Fruit fly (Drosophila melanogaster) whole organism, adult: ENCODE results near the gene CG17855.

Experiments
- CG11617 ChIP-seq: fragments of 200-800 bp; sonication (Bioruptor generic); optimal IDR thresholded peaks from 2 replicates; lab custom pipeline; 2017; ENCODE audit warnings: mild to moderate bottlenecking, missing biosample characterization, missing genetic modification reagents, missing genetic modification characterization
- CG12768 ChIP-seq: fragments of 200-800 bp; sonication (Bioruptor generic); optimal IDR thresholded peaks from 2 replicates; lab custom pipeline; 2017; ENCODE audit warnings: missing biosample characterization, missing genetic modification characterization, mild to moderate bottlenecking, moderate library complexity, missing genetic modification reagents
- CG14711 ChIP-seq: fragments of 200-800 bp; sonication (Bioruptor generic); optimal IDR thresholded peaks from 2 replicates; lab custom pipeline; 2018; ENCODE audit warnings: missing biosample characterization, mild to moderate bottlenecking, missing genetic modification characterization, moderate library complexity
- CG1620 ChIP-seq: fragments of 200-800 bp; sonication (Bioruptor generic); optimal IDR thresholded peaks from 2 replicates; lab custom pipeline; 2016; ENCODE audit warnings: missing biosample characterization, missing genetic modification characterization
- CG33017 ChIP-seq: fragments of 200-800 bp; sonication (Bioruptor generic); optimal IDR thresholded peaks from 2 replicates; lab custom pipeline; 2018; ENCODE audit warnings: missing biosample characterization, mild to moderate bottlenecking, missing genetic modification characterization, moderate library complexity
- CG5204 ChIP-seq: fragments of 200-800 bp; sonication (Bioruptor generic); optimal IDR thresholded peaks from 2 replicates; lab custom pipeline; 2016; ENCODE audit warnings: missing biosample characterization, missing genetic modification characterization
- CG7045 ChIP-seq: fragments of 200-800 bp; sonication (Bioruptor generic); optimal IDR thresholded peaks from 2 replicates; lab custom pipeline; 2017; ENCODE audit warnings: missing biosample characterization, mild to moderate bottlenecking, missing genetic modification characterization
- CG7101 ChIP-seq: fragments of 200-800 bp; sonication (Bioruptor generic); optimal IDR thresholded peaks from 2 replicates; lab custom pipeline; 2018; ENCODE audit warnings: missing biosample characterization, mild to moderate bottlenecking, missing genetic modification characterization, moderate library complexity
- Clk ChIP-seq: fragments of 200-800 bp; sonication (Bioruptor generic); optimal IDR thresholded peaks from 2 replicates; lab custom pipeline; 2017; ENCODE audit warnings: missing biosample characterization, missing genetic modification characterization
- Crg-1 ChIP-seq: fragments of 200-800 bp; sonication (Bioruptor generic); optimal IDR thresholded peaks from 2 replicates; lab custom pipeline; 2016; ENCODE audit warnings: missing biosample characterization, missing genetic modification characterization
- Hr96 ChIP-seq: fragments of 200-800 bp; sonication (Bioruptor generic); optimal IDR thresholded peaks from 2 replicates; lab custom pipeline; 2016; ENCODE audit warnings: missing biosample characterization, missing genetic modification characterization
- Mnt ChIP-seq: fragments of 200-800 bp; sonication (Bioruptor generic); optimal IDR thresholded peaks from 2 replicates; lab custom pipeline; 2016; ENCODE audit warnings: missing biosample characterization, mild to moderate bottlenecking, missing genetic modification characterization
- bab1 ChIP-seq: fragments of 200-800 bp; sonication (Bioruptor generic); optimal IDR thresholded peaks from 3 replicates; lab custom pipeline; 2019; ENCODE audit warnings: missing biosample characterization, mild to moderate bottlenecking, missing genetic modification characterization, moderate library complexity
- cic ChIP-seq: fragments of 200-800 bp; sonication (Bioruptor generic); optimal IDR thresholded peaks from 2 replicates; lab custom pipeline; 2017; ENCODE audit warnings: missing biosample characterization, mild to moderate bottlenecking, missing genetic modification characterization, moderate library complexity
- cnc ChIP-seq, 2 experiments: fragments of >200 bp; optimal IDR thresholded peaks; 2 replicates each; lab custom pipeline; 2017
- kay ChIP-seq: fragments of 200-800 bp; sonication (Bioruptor generic); peaks from one replicate; lab custom pipeline; 2016; ENCODE audit warnings: missing biosample characterization, missing genetic modification characterization, borderline replicate concordance
- ovo ChIP-seq: fragments of 200-800 bp; sonication (Bioruptor generic); optimal IDR thresholded peaks from 2 replicates; lab custom pipeline; 2016; ENCODE audit warnings: missing biosample characterization, missing genetic modification characterization
- pad ChIP-seq: fragments of 200-800 bp; sonication (Bioruptor generic); optimal IDR thresholded peaks from 3 replicates; lab custom pipeline; 2017; ENCODE audit warnings: missing biosample characterization, missing genetic modification characterization, mild to moderate bottlenecking, moderate library complexity, missing genetic modification reagents
- tj ChIP-seq: fragments of 200-800 bp; sonication (Bioruptor generic); optimal IDR thresholded peaks from 3 replicates; lab custom pipeline; 2017; ENCODE audit warnings: missing biosample characterization, mild to moderate bottlenecking, missing genetic modification characterization, moderate library complexity
- toe ChIP-seq: fragments of 200-800 bp; sonication (Bioruptor generic); optimal IDR thresholded peaks from 2 replicates; lab custom pipeline; 2016; ENCODE audit warnings: missing biosample characterization, missing genetic modification characterization

Gene CG17855

dm6 chr2L:9526518-9526917 lies 13.8 kb upstream of the CG17855 start:
- no peak for TF ChIP-seq Clk (GFP tag; lab: Kevin White, UChicago)
- peak; percentile 60 for TF ChIP-seq CG12768
- TF ChIP-seq toe (GFP tag; lab: Kevin White, UChicago): no peak
- TF ChIP-seq pad (GFP tag; lab: Kevin White, UChicago): peak; percentile 16
- no peak for TF ChIP-seq tj
- TF ChIP-seq cic (GFP tag; lab: Kevin White, UChicago): peak; percentile 81
- TF ChIP-seq CG1620 (GFP tag; lab: Kevin White, UChicago): no peak
- TF ChIP-seq CG14711 (tag; lab: Kevin White, UChicago): peak; percentile 11
- TF ChIP-seq Crg-1 (GFP tag; lab: Kevin White, UChicago): peak; percentile 47
- peak; percentile 24 for TF ChIP-seq CG33017 (tag; lab: Kevin White, UChicago)
- TF ChIP-seq cnc (optimal IDR thresholded peaks at IDR 0.05; lab: Kevin White, UChicago): no peak
- TF ChIP-seq ovo: peak; percentile 23
- TF ChIP-seq Hr96 (GFP tag; lab: Kevin White, UChicago): no peak
- peak; percentile 39 for TF ChIP-seq CG7101 (tag; lab: Kevin White, UChicago)
- no peak for TF ChIP-seq CG5204
- peak; percentile 43 for TF ChIP-seq CG7045
- peak; percentile 3 for TF ChIP-seq Mnt
- no peak for TF ChIP-seq bab1 (GFP tag; lab: Kevin White, UChicago)
- TF ChIP-seq kay: peak; percentile 1
- TF ChIP-seq CG11617 (GFP tag; lab: Kevin White, UChicago): peak; percentile 21

DNA sequence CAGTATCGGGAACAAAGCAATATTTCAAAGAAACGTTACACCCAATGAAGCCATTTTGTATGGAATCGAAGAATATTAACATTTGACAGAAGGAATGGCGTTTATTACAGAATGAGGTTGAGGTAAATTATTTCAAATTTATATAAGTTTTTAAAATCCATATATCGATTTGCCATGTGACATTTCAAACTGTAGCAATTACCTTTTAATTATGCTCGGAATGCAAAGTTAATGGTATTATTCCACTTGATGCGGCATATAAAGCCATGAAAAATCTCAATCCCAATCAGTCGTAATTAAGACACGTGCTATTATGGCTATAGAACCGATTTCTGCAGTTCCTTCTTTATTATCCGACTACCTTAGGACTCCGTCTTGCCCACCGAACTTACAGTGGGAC lies 12.1 kb upstream of the CG17855 start, which contains the start of gene CG31883:
Gene CG31883 (plus strand): TSS at position 301 of the 400 bp plus-strand sequence.
- TF ChIP-seq CG12768: no peak
- TF ChIP-seq toe (GFP tag; lab: Kevin White, UChicago): no peak
- TF ChIP-seq CG14711 (tag; lab: Kevin White, UChicago): no peak
- TF ChIP-seq tj: no peak
- no peak for TF ChIP-seq CG5204
- no peak for TF ChIP-seq CG7045
- no peak for TF ChIP-seq Crg-1 (GFP tag; lab: Kevin White, UChicago)
- no peak for TF ChIP-seq CG1620 (GFP tag; lab: Kevin White, UChicago)
- no peak for TF ChIP-seq CG33017 (tag; lab: Kevin White, UChicago)
- TF ChIP-seq CG11617 (GFP tag; lab: Kevin White, UChicago): no peak
- TF ChIP-seq cic (GFP tag; lab: Kevin White, UChicago): no peak
- TF ChIP-seq cnc (optimal IDR thresholded peaks at IDR 0.05; lab: Kevin White, UChicago): no peak
- no peak for TF ChIP-seq Hr96 (GFP tag; lab: Kevin White, UChicago)

DNA sequence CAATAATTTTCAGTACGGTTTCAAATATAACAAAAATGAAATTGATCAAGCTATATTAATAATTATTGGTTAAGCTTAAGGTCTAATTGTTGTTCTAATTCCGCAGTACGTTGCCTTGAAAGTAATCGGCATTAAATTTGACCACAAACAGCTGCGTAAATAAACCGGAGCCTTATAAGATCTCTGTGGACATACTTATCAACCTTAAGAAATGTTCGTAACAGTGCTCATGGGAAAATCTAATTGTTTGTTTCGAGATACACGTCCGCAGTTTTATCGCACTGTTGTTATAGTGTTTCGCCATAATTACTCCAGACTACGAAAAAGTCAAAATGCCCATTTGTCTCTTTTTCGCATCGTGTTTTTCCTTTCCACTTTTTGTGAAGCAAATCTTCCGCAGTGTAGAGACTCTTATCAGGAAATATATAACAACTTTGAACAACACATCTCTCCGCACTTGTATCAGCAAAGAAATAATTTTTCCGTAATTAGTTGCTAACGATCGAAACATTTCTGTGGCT lies 10.4 kb upstream of the CG17855 start:
- TF ChIP-seq CG33017 (tag; lab: Kevin White, UChicago) (peak; percentile 27), Hr96 (GFP tag; lab: Kevin White, UChicago) (no peak), CG7045 (no peak), Crg-1 (GFP tag; lab: Kevin White, UChicago) (no peak), kay (peak; percentile 67), CG5204 (no peak), cic (GFP tag; lab: Kevin White, UChicago) (peak; percentile 77), CG7101 (tag; lab: Kevin White, UChicago) (peak; percentile 11), ovo (no peak), CG1620 (GFP tag; lab: Kevin White, UChicago) (no peak), CG12768 (peak; percentile 26), pad (GFP tag; lab: Kevin White, UChicago) (no peak), cnc (optimal IDR thresholded peaks at IDR 0.05; lab: Kevin White, UChicago) (no peak), toe (GFP tag; lab: Kevin White, UChicago) (no peak), Mnt (no peak), bab1 (GFP tag; lab: Kevin White, UChicago) (no peak), Clk (GFP tag; lab: Kevin White, UChicago) (no peak), CG11617 (GFP tag; lab: Kevin White, UChicago) (peak; percentile 29), CG14711 (tag; lab: Kevin White, UChicago) (no peak), tj (no peak)

dm6 chr2L:9542578-9542977 lies 2.3 kb downstream of the CG17855 start, which contains the start of gene Cpr30B:
Gene Cpr30B (plus strand): TSS chr2L:9542878.
- TF ChIP-seq cic (GFP tag; lab: Kevin White, UChicago) (no peak), CG33017 (tag; lab: Kevin White, UChicago) (no peak), CG14711 (tag; lab: Kevin White, UChicago) (no peak), CG7045 (no peak), pad (GFP tag; lab: Kevin White, UChicago) (no peak), CG7101 (tag; lab: Kevin White, UChicago) (no peak), kay (no peak)

dm6 chr2L:9543871-9544270 lies 3.5 kb downstream of the CG17855 start, which contains the start of gene CG13113:
Gene CG13113 (plus strand): TSS chr2L:9544171.
- TF ChIP-seq cnc (optimal IDR thresholded peaks at IDR 0.05; lab: Kevin White, UChicago) (no peak), CG7101 (tag; lab: Kevin White, UChicago) (no peak), Clk (GFP tag; lab: Kevin White, UChicago) (no peak), CG12768 (no peak), Crg-1 (GFP tag; lab: Kevin White, UChicago) (no peak), CG14711 (tag; lab: Kevin White, UChicago) (no peak), tj (no peak), CG33017 (tag; lab: Kevin White, UChicago) (no peak), toe (GFP tag; lab: Kevin White, UChicago) (no peak), CG11617 (GFP tag; lab: Kevin White, UChicago) (no peak), CG1620 (GFP tag; lab: Kevin White, UChicago) (no peak), bab1 (GFP tag; lab: Kevin White, UChicago) (no peak), Hr96 (GFP tag; lab: Kevin White, UChicago) (no peak), CG5204 (no peak)

DNA sequence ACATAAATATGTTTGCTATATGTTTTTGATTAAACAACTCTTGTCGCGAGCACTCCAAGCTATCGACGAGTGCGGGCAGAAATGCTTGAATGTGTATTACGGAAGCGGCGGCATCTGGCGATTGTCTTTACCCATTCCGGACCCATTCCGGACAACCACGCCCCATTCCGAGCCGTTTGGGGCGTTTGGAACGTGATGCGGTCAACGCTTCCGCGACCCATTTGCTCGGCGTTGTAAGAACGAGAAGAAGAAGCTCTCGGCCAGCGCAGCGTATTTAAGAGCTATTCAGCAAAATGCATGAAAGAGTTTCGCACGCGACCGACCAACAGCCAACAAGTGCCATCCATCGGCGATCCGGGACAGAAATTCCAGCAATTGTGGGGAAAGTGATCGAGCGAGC lies 5.2 kb downstream of the CG17855 start, which contains the start of gene CG13114:
Gene CG13114 (plus strand): TSS at position 301 of the 400 bp plus-strand sequence.
- no peak for TF ChIP-seq CG12768
- TF ChIP-seq tj: peak; percentile 88
- peak; percentile 41 for TF ChIP-seq bab1 (GFP tag; lab: Kevin White, UChicago)
